Worm (Caenorhabditis elegans) whole organism, L4 larva: ENCODE measurements around the gene BE0003N10.1.

ENCODE experiments used
- F10B5.3 ChIP-seq: sonication (generic microtip); optimal IDR thresholded peaks from 2 replicates; lab custom pipeline; 2016; ENCODE audit warnings: mild to moderate bottlenecking, missing genetic modification characterization, missing compliant biosample characterization
- F37D6.2 ChIP-seq: sonication (generic microtip); optimal IDR thresholded peaks from 2 replicates; lab custom pipeline; 2016; ENCODE audit warnings: mild to moderate bottlenecking, missing genetic modification characterization, missing compliant biosample characterization
- F44E2.7 ChIP-seq: fragments of 200-800 bp; sonication (Bioruptor generic); IDR thresholded peaks from 2 replicates; pipeline ENCODE4 v2.1.2; 2022; ENCODE audit warnings: missing genetic modification characterization, missing compliant biosample characterization
- R02D3.7 ChIP-seq: fragments of 150-350 bp; sonication (generic microtip); optimal IDR thresholded peaks from 3 replicates; lab custom pipeline; 2014; ENCODE audit warnings: missing biosample characterization, missing genetic modification characterization
- T20F7.1 ChIP-seq: fragments of 200-800 bp; sonication (Bioruptor generic); optimal IDR thresholded peaks from 2 replicates; lab custom pipeline; 2018; ENCODE audit warnings: mild to moderate bottlenecking, missing genetic modification characterization, missing compliant biosample characterization
- aly-2 ChIP-seq: sonication (generic microtip); optimal IDR thresholded peaks from 2 replicates; lab custom pipeline; 2018; ENCODE audit warnings: missing biosample characterization, missing genetic modification characterization
- arid-1 ChIP-seq: fragments of 200-800 bp; sonication (Bioruptor generic); conservative IDR thresholded peaks from 2 replicates; pipeline ENCODE4 v1.3.6; 2022; ENCODE audit warnings: missing genetic modification reagents, missing genetic modification characterization, missing compliant biosample characterization
- attf-4 ChIP-seq: sonication (generic microtip); optimal IDR thresholded peaks from 3 replicates; lab custom pipeline; 2017; ENCODE audit warnings: missing biosample characterization, missing genetic modification characterization
- cey-2 ChIP-seq: sonication (generic microtip); optimal IDR thresholded peaks from 3 replicates; lab custom pipeline; 2017; ENCODE audit warnings: missing genetic modification characterization, mild to moderate bottlenecking, missing compliant biosample characterization, antibody characterized with exemption, borderline replicate concordance; ENCODE audit not compliant: insufficient read depth
- ctbp-1 ChIP-seq: fragments of 200-800 bp; sonication (Bioruptor generic); IDR thresholded peaks from 2 replicates; pipeline ENCODE4 v1.3.6; 2022; ENCODE audit warnings: missing genetic modification reagents, missing genetic modification characterization, missing compliant biosample characterization
- dmd-9 ChIP-seq: fragments of 200-800 bp; sonication (Bioruptor generic); IDR thresholded peaks from 2 replicates; pipeline ENCODE4 v1.3.6; 2022; ENCODE audit warnings: missing genetic modification reagents, missing genetic modification characterization, missing compliant biosample characterization
- fkh-10 ChIP-seq: fragments of 150-350 bp; optimal IDR thresholded peaks from 2 replicates; lab custom pipeline; 2014; ENCODE audit warnings: missing biosample characterization, missing genetic modification reagents, missing genetic modification characterization
- hlh-11 ChIP-seq: fragments of 200-800 bp; sonication (Bioruptor generic); optimal IDR thresholded peaks from 2 replicates; lab custom pipeline; 2018; ENCODE audit warnings: mild to moderate bottlenecking, missing genetic modification characterization, missing compliant biosample characterization
- hmg-1.1 ChIP-seq: fragments of 200-800 bp; sonication (Bioruptor generic); IDR thresholded peaks from 2 replicates; pipeline ENCODE4 v1.3.6; 2022; ENCODE audit warnings: missing genetic modification reagents, missing genetic modification characterization, missing compliant biosample characterization
- jun-1 ChIP-seq: fragments of 150-350 bp; optimal IDR thresholded peaks from 2 replicates; lab custom pipeline; 2014; ENCODE audit warnings: missing biosample characterization, missing genetic modification reagents, missing genetic modification characterization
- lsy-2 ChIP-seq, 2 experiments: fragments of 150-350 bp in 1 of 2; sonication (generic microtip) in 1 of 2; optimal IDR thresholded peaks; 2 replicates each; lab custom pipeline; 2014 to 2017; ENCODE audit warnings: missing biosample characterization in 2 of 2, missing genetic modification characterization in 2 of 2
- madf-5 ChIP-seq, 2 experiments: fragments of 200-800 bp; sonication (Bioruptor generic); IDR thresholded peaks; 2 replicates each; pipeline ENCODE4 v1.3.6; 2022; ENCODE audit warnings: missing compliant biosample characterization in 2 of 2, missing genetic modification characterization in 2 of 2
- mxl-3 ChIP-seq: fragments of 200-800 bp; sonication (Bioruptor generic); optimal IDR thresholded peaks from 2 replicates; lab custom pipeline; 2018; ENCODE audit warnings: mild to moderate bottlenecking, missing genetic modification characterization, missing compliant biosample characterization
- nhr-237 ChIP-seq: sonication (generic microtip); optimal IDR thresholded peaks from 2 replicates; lab custom pipeline; 2017; ENCODE audit warnings: missing biosample characterization, missing genetic modification characterization
- nhr-28 ChIP-seq: fragments of 150-350 bp; optimal IDR thresholded peaks from 2 replicates; lab custom pipeline; 2014; ENCODE audit warnings: missing biosample characterization, missing genetic modification characterization
- nhr-48 ChIP-seq: sonication (generic microtip); optimal IDR thresholded peaks from 2 replicates; lab custom pipeline; 2016; ENCODE audit warnings: mild to moderate bottlenecking, missing genetic modification characterization, missing compliant biosample characterization
- pha-4 ChIP-seq, 2 experiments: fragments of 150-350 bp in 1 of 2; fragments of 200-800 bp in 1 of 2; sonication (Bioruptor generic) in 1 of 2; IDR thresholded peaks in 1 of 2; optimal IDR thresholded peaks in 1 of 2; 2 replicates each; pipeline versions ENCODE4 v1.3.6 to Lab custom; 2014 to 2022; ENCODE audit warnings: missing genetic modification characterization in 2 of 2, missing genetic modification reagents in 2 of 2, missing biosample characterization in 1 of 2, missing compliant biosample characterization in 1 of 2
- php-3 ChIP-seq: fragments of 200-800 bp; sonication (Bioruptor generic); IDR thresholded peaks from 2 replicates; pipeline ENCODE4 v1.3.6; 2022; ENCODE audit warnings: missing genetic modification reagents, missing genetic modification characterization, missing compliant biosample characterization
- pqm-1 ChIP-seq: sonication (generic microtip); optimal IDR thresholded peaks from 2 replicates; lab custom pipeline; 2017; ENCODE audit warnings: missing biosample characterization, missing genetic modification characterization
- rbr-2 ChIP-seq: sonication (generic microtip); optimal IDR thresholded peaks from 2 replicates; lab custom pipeline; 2016; ENCODE audit warnings: missing genotype, missing genetic modification characterization, missing compliant biosample characterization
- set-16 ChIP-seq: fragments of 200-800 bp; sonication (Bioruptor generic); IDR thresholded peaks from 2 replicates; pipeline ENCODE4 v1.3.6; 2022; ENCODE audit warnings: missing genetic modification reagents, missing genetic modification characterization, missing compliant biosample characterization
- snpc-1.2 ChIP-seq: fragments of 200-800 bp; sonication (Bioruptor generic); IDR thresholded peaks from 2 replicates; pipeline ENCODE4 v1.3.6; 2022; ENCODE audit warnings: missing genetic modification reagents, missing genetic modification characterization, missing compliant biosample characterization
- unc-39 ChIP-seq: sonication (generic microtip); optimal IDR thresholded peaks from 2 replicates; lab custom pipeline; 2017; ENCODE audit warnings: missing biosample characterization, missing genetic modification characterization
- unc-62 ChIP-seq, 3 experiments: fragments of 150-350 bp in 1 of 3; sonication (generic microtip); optimal IDR thresholded peaks in 2 of 3; peaks in 1 of 3; 1 replicate in 1 of 3; 2 replicates in 2 of 3; lab custom pipeline; 2014 to 2017; ENCODE audit warnings: missing biosample characterization in 3 of 3, missing genetic modification characterization in 3 of 3, missing genetic modification reagents in 3 of 3, missing genotype in 1 of 3
- zip-11 ChIP-seq: fragments of 200-800 bp; sonication (Bioruptor generic); IDR thresholded peaks from 2 replicates; pipeline ENCODE4 v1.3.6; 2022; ENCODE audit warnings: missing genetic modification characterization, missing compliant biosample characterization
- zip-2 ChIP-seq: fragments of 150-350 bp; optimal IDR thresholded peaks from 2 replicates; lab custom pipeline; 2014; ENCODE audit warnings: missing biosample characterization, missing genetic modification characterization

BE0003N10.1 gene

ce11 chrIII:1028233-1028632 is 9.1 kb upstream of the BE0003N10.1 start (continued):
- TF ChIP-seq F10B5.3 (tag; lab: Kevin White, UChicago) (no peak), F37D6.2 (tag; lab: Kevin White, UChicago) (no peak), jun-1 (tag; lab: Kevin White, UChicago) (no peak), unc-39 (no peak), nhr-28 (tag; lab: Kevin White, UChicago) (peak; percentile 35), pqm-1 (tag; lab: Kevin White, UChicago) (peak; percentile 70)
- TF ChIP-seq, all 104 proteins: peak for 5

- TF ChIP-seq snpc-1.2 (GFP tag; lab: Robert Waterston, UW), result no peak
- TF ChIP-seq unc-62 (GFP tag; optimal IDR thresholded peaks at IDR 0.05 in 1 of 2; lab: Kevin White, UChicago), result peak in 1 of 2 experiments; percentile 9
- TF ChIP-seq unc-62 (tag; optimal IDR thresholded peaks at IDR 0.05; lab: Kevin White, UChicago), result no peak
Measured at ce11 chrIII:1030965-1031364, 6.3 kb upstream of the BE0003N10.1 start, which contains the start of the genes clc-26 and E_BE45912.2. Gene clc-26 (minus strand): TSS chrIII:1031065. Gene E_BE45912.2 (minus strand): TSS chrIII:1031103.

ce11 chrIII:1034853-1035252 is 2.4 kb upstream of the BE0003N10.1 start:
- TF ChIP-seq dmd-9 (no peak), arid-1 (GFP tag; lab: Robert Waterston, UW) (no peak), nhr-28 (tag; lab: Kevin White, UChicago) (no peak), R02D3.7 (no peak), nhr-237 (tag; lab: Kevin White, UChicago) (no peak), nhr-48 (no peak), zip-2 (no peak), hlh-11 (no peak), zip-11 (GFP tag; lab: Robert Waterston, UW) (no peak), attf-4 (tag; lab: Kevin White, UChicago) (no peak), ctbp-1 (no peak), mxl-3 (GFP tag; lab: Kevin White, UChicago) (no peak)

- TF ChIP-seq T20F7.1 (GFP tag; lab: Kevin White, UChicago), result no peak
- TF ChIP-seq set-16 (GFP tag; lab: Robert Waterston, UW), result peak; percentile 70
- no peak for TF ChIP-seq cey-2 (tag; lab: Kevin White, UChicago)
- no peak for TF ChIP-seq rbr-2 (tag; lab: Kevin White, UChicago)
Measured at ce11 chrIII:1040059-1040458, 2.8 kb downstream of the BE0003N10.1 start.

- TF ChIP-seq php-3 (GFP tag; lab: Robert Waterston, UW) (no peak), fkh-10 (no peak), set-16 (GFP tag; lab: Robert Waterston, UW) (peak; percentile 85), lsy-2 (tag; optimal IDR thresholded peaks at IDR 0.05; lab: Kevin White, UChicago) (no peak)
Measured at ce11 chrIII:1043790-1044189, 6.5 kb downstream of the BE0003N10.1 start.

- TF ChIP-seq madf-5 (GFP tag; IDR thresholded peaks at IDR 0.05; lab: Robert Waterston, UW), result 0 out of 4 replicates have a peak, but pooled peaks of 1 of the 2 experiments have one; percentile 27
- 0 out of 2 replicates have a peak, but pooled peaks have one; percentile 17 for TF ChIP-seq ctbp-1
- no peak for TF ChIP-seq unc-39
- peak; percentile 94 for TF ChIP-seq set-16 (GFP tag; lab: Robert Waterston, UW)
Measured at ce11 chrIII:1051877-1052276, 14.6 kb downstream of the BE0003N10.1 start.

ce11 chrIII:1052291-1052690 is 15.0 kb downstream of the BE0003N10.1 start:
- TF ChIP-seq F44E2.7 (GFP tag; lab: Robert Waterston, UW) (no peak), php-3 (GFP tag; lab: Robert Waterston, UW) (0 out of 2 replicates have a peak, but pooled peaks have one; percentile 5), hmg-1.1 (GFP tag; lab: Robert Waterston, UW) (no peak), aly-2 (tag; lab: Kevin White, UChicago) (no peak), pha-4 (GFP tag; IDR thresholded peaks at IDR 0.05; lab: Robert Waterston, UW) (no peak), pha-4 (tag; optimal IDR thresholded peaks at IDR 0.05; lab: Kevin White, UChicago) (no peak)
